Worm (Caenorhabditis elegans) whole organism, young adult: ENCODE measurements around the gene oac-6.

ENCODE experiments used
- B0336.3 ChIP-seq: fragments of 200-800 bp; sonication (Bioruptor generic); IDR thresholded peaks from 2 replicates; pipeline ENCODE4 v1.3.6; 2022; ENCODE audit warnings: missing genetic modification characterization, missing compliant biosample characterization
- C06A6.2 ChIP-seq: fragments of 200-800 bp; sonication (Bioruptor generic); conservative IDR thresholded peaks from 2 replicates; pipeline ENCODE4 v1.3.6; 2022; ENCODE audit warnings: missing genetic modification characterization, missing compliant biosample characterization
- F33H1.4 ChIP-seq: fragments of 200-800 bp; sonication (Bioruptor generic); IDR thresholded peaks from 2 replicates; pipeline ENCODE4 v1.3.6; 2022; ENCODE audit warnings: missing genetic modification reagents, missing genetic modification characterization, missing compliant biosample characterization
- F37B4.10 ChIP-seq: fragments of 200-800 bp; sonication (Bioruptor generic); IDR thresholded peaks from 2 replicates; pipeline ENCODE4 v1.3.6; 2022; ENCODE audit warnings: missing genetic modification characterization, missing compliant biosample characterization
- F55B11.4 ChIP-seq: sonication (generic microtip); optimal IDR thresholded peaks from 2 replicates; lab custom pipeline; 2016; ENCODE audit warnings: missing compliant biosample characterization, missing genetic modification characterization, borderline replicate concordance; ENCODE audit not compliant: insufficient read depth
- F57C9.4 ChIP-seq: sonication (generic microtip); optimal IDR thresholded peaks from 2 replicates; lab custom pipeline; 2017; ENCODE audit warnings: mild to moderate bottlenecking, missing genetic modification characterization, missing compliant biosample characterization
- K12H6.12 ChIP-seq: fragments of 200-800 bp; sonication (Bioruptor generic); optimal IDR thresholded peaks from 2 replicates; lab custom pipeline; 2018; ENCODE audit warnings: mild to moderate bottlenecking, missing genetic modification characterization, missing compliant biosample characterization
- Y53F4B.3 ChIP-seq: fragments of 200-800 bp; sonication (Bioruptor generic); IDR thresholded peaks from 2 replicates; pipeline ENCODE4 v1.3.6; 2022; ENCODE audit warnings: missing genetic modification reagents, missing genetic modification characterization, missing compliant biosample characterization
- aptf-2 ChIP-seq: fragments of 200-800 bp; sonication (Bioruptor generic); conservative IDR thresholded peaks from 2 replicates; pipeline ENCODE4 v1.3.6; 2022; ENCODE audit warnings: missing genetic modification reagents, missing genetic modification characterization, missing compliant biosample characterization
- atf-7 ChIP-seq: sonication (generic microtip); optimal IDR thresholded peaks from 2 replicates; lab custom pipeline; 2017; ENCODE audit warnings: mild to moderate bottlenecking, missing genetic modification characterization, missing compliant biosample characterization
- attf-5 ChIP-seq: fragments of 200-800 bp; sonication (Bioruptor generic); optimal IDR thresholded peaks from 2 replicates; lab custom pipeline; 2018; ENCODE audit warnings: mild to moderate bottlenecking, missing genetic modification characterization, missing compliant biosample characterization
- ccch-3 ChIP-seq: fragments of 200-800 bp; sonication (Bioruptor generic); optimal IDR thresholded peaks from 2 replicates; lab custom pipeline; 2018; ENCODE audit warnings: mild to moderate bottlenecking, missing genetic modification characterization, missing compliant biosample characterization
- fkh-3 ChIP-seq: sonication (generic microtip); optimal IDR thresholded peaks from 2 replicates; lab custom pipeline; 2016; ENCODE audit warnings: mild to moderate bottlenecking, missing genetic modification characterization, missing compliant biosample characterization
- gei-17 ChIP-seq: fragments of 200-800 bp; sonication (Bioruptor generic); optimal IDR thresholded peaks from 2 replicates; lab custom pipeline; 2018; ENCODE audit warnings: mild to moderate bottlenecking, missing genetic modification characterization, missing compliant biosample characterization
- hmg-1.2 ChIP-seq: fragments of 200-800 bp; sonication (Bioruptor generic); IDR thresholded peaks from 2 replicates; pipeline ENCODE4 v1.3.6; 2022; ENCODE audit warnings: missing genetic modification reagents, missing genetic modification characterization, missing compliant biosample characterization
- hmg-20 ChIP-seq: fragments of 200-800 bp; sonication (Bioruptor generic); IDR thresholded peaks from 2 replicates; pipeline ENCODE4 v1.3.6; 2022; ENCODE audit warnings: missing genetic modification reagents, missing genetic modification characterization, missing compliant biosample characterization
- hsf-1 ChIP-seq: fragments of 200-800 bp; sonication (Bioruptor generic); IDR thresholded peaks from 2 replicates; pipeline ENCODE4 v1.3.6; 2022; ENCODE audit warnings: missing genetic modification reagents, missing genetic modification characterization, missing compliant biosample characterization
- lin-26 ChIP-seq: fragments of 200-800 bp; sonication (Bioruptor generic); IDR thresholded peaks from 2 replicates; pipeline ENCODE4 v1.3.6; 2022; ENCODE audit warnings: missing genetic modification reagents, missing genetic modification characterization, missing compliant biosample characterization
- lin-40 ChIP-seq: sonication (generic microtip); optimal IDR thresholded peaks from 2 replicates; lab custom pipeline; 2016; ENCODE audit warnings: missing genetic modification characterization, mild to moderate bottlenecking, missing compliant biosample characterization, missing genotype, missing genetic modification reagents
- madf-10 ChIP-seq: sonication (generic microtip); optimal IDR thresholded peaks from 2 replicates; lab custom pipeline; 2016; ENCODE audit warnings: mild to moderate bottlenecking, missing genetic modification characterization, missing compliant biosample characterization
- madf-6 ChIP-seq: fragments of 200-800 bp; sonication (Bioruptor generic); IDR thresholded peaks from 2 replicates; pipeline ENCODE4 v1.3.6; 2022; ENCODE audit warnings: missing genetic modification reagents, missing genetic modification characterization, missing compliant biosample characterization
- mcd-1 ChIP-seq: fragments of 200-800 bp; sonication (Bioruptor generic); IDR thresholded peaks from 2 replicates; pipeline ENCODE4 v1.3.6; 2022; ENCODE audit warnings: missing genetic modification reagents, missing genetic modification characterization, missing compliant biosample characterization
- nhr-80 ChIP-seq: sonication (generic microtip); optimal IDR thresholded peaks from 2 replicates; lab custom pipeline; 2016; ENCODE audit warnings: missing genetic modification characterization, missing compliant biosample characterization
- pha-4 ChIP-seq: fragments of 150-350 bp; sonication (generic microtip); optimal IDR thresholded peaks from 2 replicates; lab custom pipeline; 2014; ENCODE audit warnings: missing biosample characterization, missing genetic modification reagents, missing genetic modification characterization
- repo-1 ChIP-seq: sonication (generic microtip); optimal IDR thresholded peaks from 2 replicates; lab custom pipeline; 2017; ENCODE audit warnings: mild to moderate bottlenecking, missing genetic modification characterization, missing compliant biosample characterization
- sdz-38 ChIP-seq: sonication (generic microtip); optimal IDR thresholded peaks from 2 replicates; lab custom pipeline; 2016; ENCODE audit warnings: missing genotype, missing genetic modification characterization, missing compliant biosample characterization
- snpc-3.4 ChIP-seq: sonication (generic microtip); optimal IDR thresholded peaks from 2 replicates; lab custom pipeline; 2017; ENCODE audit warnings: missing genetic modification characterization, mild to moderate bottlenecking, missing compliant biosample characterization, antibody characterized with exemption, moderate library complexity, missing genotype, missing genetic modification reagents
- somi-1 ChIP-seq: fragments of 200-800 bp; sonication (Bioruptor generic); optimal IDR thresholded peaks from 2 replicates; lab custom pipeline; 2018; ENCODE audit warnings: mild to moderate bottlenecking, missing genetic modification characterization, missing compliant biosample characterization
- tbx-9 ChIP-seq: sonication (generic microtip); optimal IDR thresholded peaks from 2 replicates; lab custom pipeline; 2016; ENCODE audit warnings: borderline replicate concordance, missing genetic modification characterization, inconsistent platforms, missing compliant biosample characterization
- unc-130 ChIP-seq: sonication (generic microtip); optimal IDR thresholded peaks from 2 replicates; lab custom pipeline; 2016; ENCODE audit warnings: missing genetic modification reagents, missing genetic modification characterization, missing compliant biosample characterization
- unc-62 ChIP-seq: fragments of 150-350 bp; optimal IDR thresholded peaks from 2 replicates; lab custom pipeline; 2014; ENCODE audit warnings: missing biosample characterization, missing genetic modification reagents, missing genetic modification characterization
- ztf-26 ChIP-seq: sonication (generic microtip); optimal IDR thresholded peaks from 2 replicates; lab custom pipeline; 2017; ENCODE audit warnings: missing genetic modification characterization, missing compliant biosample characterization
- ztf-6 ChIP-seq: fragments of 200-800 bp; sonication (Bioruptor generic); IDR thresholded peaks from 2 replicates; pipeline ENCODE4 v1.3.6; 2022; ENCODE audit warnings: missing genetic modification reagents, missing genetic modification characterization, missing compliant biosample characterization

Gene oac-6

DNA sequence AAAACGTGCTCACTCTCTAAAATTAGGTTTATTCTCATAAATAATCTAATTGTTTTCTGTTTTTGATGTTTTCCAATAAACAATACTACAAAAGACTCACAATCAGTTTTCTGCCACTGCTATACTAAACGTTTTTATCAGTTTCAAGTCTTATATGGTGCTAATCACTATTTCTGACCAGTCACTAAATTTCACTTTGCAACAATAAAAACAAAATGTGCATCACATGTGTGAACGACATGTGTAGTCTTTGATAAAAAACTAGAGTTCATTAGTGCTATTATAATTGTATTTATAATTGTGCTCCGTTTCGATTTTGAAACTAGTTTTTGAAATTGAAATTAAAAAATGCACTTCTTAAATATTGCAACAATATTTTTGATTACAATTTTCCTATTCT is 24.6 kb upstream of the oac-6 start, which contains the start of gene cyp-37B1 (continued):
- TF ChIP-seq ztf-26 (tag; lab: Kevin White, UChicago) (no peak), nhr-80 (tag; lab: Kevin White, UChicago) (peak; percentile 80), hmg-1.2 (GFP tag; lab: Robert Waterston, UW) (no peak), unc-62 (GFP tag; lab: Kevin White, UChicago) (peak; percentile 23), ccch-3 (GFP tag; lab: Kevin White, UChicago) (no peak), attf-5 (GFP tag; lab: Kevin White, UChicago) (no peak), lin-40 (tag; lab: Kevin White, UChicago) (no peak), lin-26 (GFP tag; lab: Robert Waterston, UW) (no peak), tbx-9 (tag; lab: Kevin White, UChicago) (no peak)

DNA sequence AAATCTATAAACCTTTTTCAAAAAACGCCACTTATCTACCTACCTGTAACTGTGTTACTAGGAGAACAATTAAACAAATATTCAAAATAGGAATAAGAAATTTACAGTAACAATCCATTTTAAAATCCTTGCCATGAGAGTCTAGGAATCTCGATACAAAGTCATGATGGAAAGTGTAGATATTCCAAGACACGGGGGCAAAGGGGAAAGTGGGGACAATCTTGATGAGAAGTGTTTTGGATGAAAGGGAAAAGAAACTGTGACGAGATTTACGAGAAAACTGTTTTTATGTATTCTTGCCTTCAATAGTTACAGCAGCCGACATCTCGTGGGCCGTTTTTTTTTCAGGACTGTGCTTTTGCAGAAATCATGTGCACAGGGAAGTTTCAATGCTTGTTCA is 20.4 kb upstream of the oac-6 start, which contains the start of gene F28G4.2:
Gene F28G4.2 (minus strand): TSS at position 175 of the 400 bp plus-strand sequence.
- TF ChIP-seq mcd-1 (GFP tag; lab: Robert Waterston, UW) (no peak), pha-4 (no peak), K12H6.12 (tag; lab: Kevin White, UChicago) (no peak), hsf-1 (GFP tag; lab: Robert Waterston, UW) (no peak), Y53F4B.3 (GFP tag; lab: Robert Waterston, UW) (no peak), fkh-3 (tag; lab: Kevin White, UChicago) (no peak), ztf-26 (tag; lab: Kevin White, UChicago) (no peak), ztf-6 (no peak), atf-7 (tag; lab: Kevin White, UChicago) (no peak), aptf-2 (GFP tag; lab: Robert Waterston, UW) (no peak), B0336.3 (GFP tag; lab: Robert Waterston, UW) (no peak)

DNA sequence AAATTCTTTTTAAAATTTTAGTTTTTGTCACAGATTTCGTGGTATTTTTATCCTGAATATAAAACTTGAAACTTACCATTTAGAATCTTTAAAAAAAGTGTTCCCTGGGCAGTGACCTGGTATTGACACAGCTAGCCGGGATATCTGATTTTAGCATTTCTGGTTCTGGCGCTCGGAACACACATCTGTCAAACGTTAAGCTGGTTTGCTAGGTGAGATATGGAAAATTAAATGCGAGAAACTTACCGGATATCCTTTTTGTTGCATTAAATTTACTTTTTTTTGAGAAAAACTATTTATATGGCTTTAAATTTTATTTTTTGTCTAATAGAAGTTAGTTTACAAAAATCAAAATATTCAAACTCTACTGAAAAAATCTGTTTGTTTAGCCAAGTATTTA is 16.7 kb upstream of the oac-6 start, which contains the start of gene F28G4.4:
Gene F28G4.4 (minus strand): TSS at position 101 of the 400 bp plus-strand sequence.
- TF ChIP-seq F37B4.10 (GFP tag; lab: Robert Waterston, UW) = no peak

DNA sequence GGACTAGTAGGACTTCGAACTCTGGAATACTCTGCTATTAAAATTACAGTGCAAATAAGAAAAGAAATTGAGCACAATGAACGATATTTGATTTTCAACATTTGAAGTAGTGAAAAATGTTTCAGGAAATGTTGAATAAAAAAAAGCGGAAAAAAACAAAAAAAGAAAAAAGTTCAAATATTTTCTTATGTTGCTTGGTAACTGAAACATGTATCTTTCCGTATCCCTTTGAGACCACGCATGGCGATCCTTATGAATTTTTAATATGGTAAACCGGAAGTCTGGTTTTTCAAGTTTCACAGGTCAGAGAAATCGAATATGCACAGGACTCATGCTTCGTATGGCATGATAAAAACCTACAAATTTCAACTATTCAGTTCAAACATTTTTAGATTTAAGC is 14.9 kb upstream of the oac-6 start, which contains the start of gene F28G4.3:
Gene F28G4.3 (minus strand): TSS at position 101 of the 400 bp plus-strand sequence.
- no peak for TF ChIP-seq F57C9.4 (tag; lab: Kevin White, UChicago)
- no peak for TF ChIP-seq somi-1 (GFP tag; lab: Kevin White, UChicago)
- TF ChIP-seq F33H1.4 (GFP tag; lab: Robert Waterston, UW) = no peak
- no peak for TF ChIP-seq attf-5 (GFP tag; lab: Kevin White, UChicago)
- no peak for TF ChIP-seq gei-17 (GFP tag; lab: Kevin White, UChicago)
- TF ChIP-seq fkh-3 (tag; lab: Kevin White, UChicago) = no peak
- no peak for TF ChIP-seq C06A6.2 (GFP tag; lab: Robert Waterston, UW)
- no peak for TF ChIP-seq F55B11.4 (tag; lab: Kevin White, UChicago)
- TF ChIP-seq sdz-38 (tag; lab: Kevin White, UChicago) = no peak
- TF ChIP-seq unc-130 = no peak
- no peak for TF ChIP-seq snpc-3.4 (tag; lab: Kevin White, UChicago)

DNA sequence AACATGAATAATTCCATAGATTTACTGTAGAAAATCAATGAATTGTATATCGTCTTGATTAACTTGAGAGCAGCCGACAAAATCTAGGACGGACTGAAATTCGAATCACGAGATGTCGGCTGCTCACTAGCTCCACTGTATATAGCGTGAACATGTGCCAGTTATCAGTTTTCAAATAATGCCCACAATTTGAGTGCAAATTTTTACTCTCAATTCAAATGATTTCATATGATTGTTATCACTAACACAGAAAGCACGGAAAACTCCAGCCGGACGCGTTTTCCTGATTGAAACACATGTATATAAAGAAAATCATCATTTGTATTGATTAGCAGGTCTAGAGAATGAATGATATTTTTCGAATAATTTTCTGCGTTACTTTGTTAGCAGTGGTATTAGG is 10.1 kb upstream of the oac-6 start, which contains the start of gene oac-5:
Gene oac-5 (plus strand): TSS at position 301 of the 400 bp plus-strand sequence.
- TF ChIP-seq repo-1 (tag; lab: Kevin White, UChicago) (no peak), madf-6 (no peak), madf-10 (tag; lab: Kevin White, UChicago) (no peak), nhr-80 (tag; lab: Kevin White, UChicago) (peak; percentile 15), hmg-20 (GFP tag; lab: Robert Waterston, UW) (no peak)
